Worm (Caenorhabditis elegans): ENCODE results near the gene F48C5.2.

F48C5.2 gene

ce11 chrX:11481825-11482093 lies 27.6 kb upstream of the F48C5.2 start (continued):
- TF ChIP-seq nhr-77 (tag; optimal IDR thresholded peaks at IDR 0.05) = peak; percentile 58
- TF ChIP-seq pha-4 (GFP tag; IDR thresholded peaks at IDR 0.05) = no peak
- TF ChIP-seq pha-4 (tag; optimal IDR thresholded peaks at IDR 0.05) = no peak

- no peak for TF ChIP-seq ctbp-1 (GFP tag; IDR thresholded peaks at IDR 0.05)
- TF ChIP-seq hmg-1.1 (GFP tag; IDR thresholded peaks at IDR 0.05) = no peak
- no peak for TF ChIP-seq nhr-76 (tag; optimal IDR thresholded peaks at IDR 0.05)
- TF ChIP-seq nhr-111 (GFP tag; optimal IDR thresholded peaks at IDR 0.05) = no peak
- TF ChIP-seq D1046.2 (GFP tag; IDR thresholded peaks at IDR 0.05) = peak; percentile 57; the same call in 1 of the 2 replicates
- no peak for TF ChIP-seq daf-16 (GFP tag; optimal IDR thresholded peaks at IDR 0.05)
- TF ChIP-seq daf-16 (tag; optimal IDR thresholded peaks at IDR 0.05) = peak; percentile 60
- no peak for TF ChIP-seq fos-1 (tag; optimal IDR thresholded peaks at IDR 0.05)
- TF ChIP-seq fkh-10 (GFP tag; optimal IDR thresholded peaks at IDR 0.05) = no peak
- peak; percentile 49 for TF ChIP-seq hlh-30 (tag; optimal IDR thresholded peaks at IDR 0.05; ENCODE audit: insufficient read depth)
- TF ChIP-seq ceh-28 (tag; optimal IDR thresholded peaks at IDR 0.05) = no peak
- 0 out of 2 replicates have a peak, but pooled peaks have one; percentile 37 for TF ChIP-seq nhr-41 (GFP tag; IDR thresholded peaks at IDR 0.05)
- peak; percentile 54 for TF ChIP-seq nhr-77 (tag; optimal IDR thresholded peaks at IDR 0.05)
- TF ChIP-seq ceh-20 (GFP tag; IDR thresholded peaks at IDR 0.05) = no peak
- no peak for TF ChIP-seq lir-3 (tag; optimal IDR thresholded peaks at IDR 0.05)
- no peak for TF ChIP-seq jun-1 (tag; optimal IDR thresholded peaks at IDR 0.05)
- no peak for TF ChIP-seq duxl-1 (tag; optimal IDR thresholded peaks at IDR 0.05; ENCODE audit: poor library complexity)
- TF ChIP-seq nhr-25 (tag; optimal IDR thresholded peaks at IDR 0.05; ENCODE audit: borderline replicate concordance, insufficient read depth) = no peak
- no peak for TF ChIP-seq T20F7.1 (GFP tag; optimal IDR thresholded peaks at IDR 0.05)
- peak in 1 of 2 experiments; percentile 93 for TF ChIP-seq unc-62 (GFP tag; optimal IDR thresholded peaks at IDR 0.05 in 1 of 2)
- no peak for TF ChIP-seq unc-62 (tag; optimal IDR thresholded peaks at IDR 0.05)
- TF ChIP-seq vab-7 (GFP tag; IDR thresholded peaks at IDR 0.05) = no peak
- TF ChIP-seq ztf-7 (tag; optimal IDR thresholded peaks at IDR 0.05) = no peak
- no peak for TF ChIP-seq lim-7 (GFP tag; IDR thresholded peaks at IDR 0.05)
- TF ChIP-seq ceh-32 (tag; optimal IDR thresholded peaks at IDR 0.05; ENCODE audit: poor library complexity) = no peak
- no peak for TF ChIP-seq mdt-29 (GFP tag; IDR thresholded peaks at IDR 0.05)
- no peak for TF ChIP-seq daf-12 (tag; optimal IDR thresholded peaks at IDR 0.05)
- no peak for TF ChIP-seq mxl-2 (GFP tag; conservative IDR thresholded peaks at IDR 0.05)
- no peak for TF ChIP-seq daf-8 (GFP tag; IDR thresholded peaks at IDR 0.05)
- peak; percentile 88 for TF ChIP-seq pqm-1 (tag; optimal IDR thresholded peaks at IDR 0.05)
- TF ChIP-seq gei-8 (GFP tag; optimal IDR thresholded peaks at IDR 0.05) = no peak
- TF ChIP-seq dve-1 (tag; optimal IDR thresholded peaks at IDR 0.05; ENCODE audit: insufficient read depth) = peak; percentile 91
- no peak for TF ChIP-seq ceh-44 (GFP tag; IDR thresholded peaks at IDR 0.05)
- TF ChIP-seq ceh-82 (tag; optimal IDR thresholded peaks at IDR 0.05) = no peak
- TF ChIP-seq tra-1 (GFP tag; IDR thresholded peaks at IDR 0.05) = 0 out of 2 replicates have a peak, but pooled peaks have one; percentile 65
- no peak for TF ChIP-seq set-16 (GFP tag; IDR thresholded peaks at IDR 0.05)
- no peak for TF ChIP-seq zag-1 (tag; optimal IDR thresholded peaks at IDR 0.05)
- no peak for TF ChIP-seq ama-1 (optimal IDR thresholded peaks at IDR 0.05)
- TF ChIP-seq lin-29 (GFP tag; IDR thresholded peaks at IDR 0.05) = no peak
- TF ChIP-seq lin-13 (GFP tag; optimal IDR thresholded peaks at IDR 0.05) = no peak
- no peak for TF ChIP-seq egl-43 (GFP tag; IDR thresholded peaks at IDR 0.05)
- TF ChIP-seq lin-15B (tag; optimal IDR thresholded peaks at IDR 0.05) = no peak
- TF ChIP-seq nhr-48 (tag; optimal IDR thresholded peaks at IDR 0.05) = no peak
- TF ChIP-seq tag-97 (GFP tag; IDR thresholded peaks at IDR 0.05) = no peak; the same call in 1 of the 2 replicates
- TF ChIP-seq saeg-2 (GFP tag; IDR thresholded peaks at IDR 0.05) = no peak
- no peak for TF ChIP-seq zip-11 (GFP tag; IDR thresholded peaks at IDR 0.05)
- TF ChIP-seq F26F4.8 (GFP tag; conservative IDR thresholded peaks at IDR 0.05) = no peak
These were observed 27.1 kb upstream of the F48C5.2 start for ce11 chrX:11480990-11481824.

All from whole organism, L4 larva.